Worm (Caenorhabditis elegans) whole organism, late embryonic: ENCODE data around the gene klp-13.

ENCODE experiments used
- ceh-14 ChIP-seq: sonication (generic microtip); optimal IDR thresholded peaks from 2 replicates; lab custom pipeline; 2016; ENCODE audit warnings: missing genotype, missing genetic modification characterization, missing compliant biosample characterization
- ceh-30 ChIP-seq: fragments of 150-350 bp; optimal IDR thresholded peaks from 2 replicates; lab custom pipeline; 2014; ENCODE audit warnings: missing biosample characterization, missing genetic modification characterization
- ceh-45 ChIP-seq: fragments of 200-800 bp; sonication (Bioruptor generic); IDR thresholded peaks from 2 replicates; pipeline ENCODE4 v1.3.6; 2022; ENCODE audit warnings: missing genetic modification reagents, missing genetic modification characterization, missing compliant biosample characterization
- dmd-4 ChIP-seq: sonication (generic microtip); optimal IDR thresholded peaks from 2 replicates; lab custom pipeline; 2016; ENCODE audit warnings: borderline replicate concordance, missing genetic modification characterization, missing compliant biosample characterization
- dve-1 ChIP-seq: sonication (generic microtip); optimal IDR thresholded peaks from 2 replicates; lab custom pipeline; 2017; ENCODE audit warnings: antibody characterized with exemption, mild to moderate bottlenecking, missing genetic modification characterization, missing compliant biosample characterization
- hlh-8 ChIP-seq: sonication (generic microtip); optimal IDR thresholded peaks from 2 replicates; lab custom pipeline; 2016; ENCODE audit warnings: missing genotype, missing genetic modification characterization, missing compliant biosample characterization
- madf-2 ChIP-seq: sonication (generic microtip); optimal IDR thresholded peaks from 2 replicates; lab custom pipeline; 2017; ENCODE audit warnings: missing genetic modification characterization, missing compliant biosample characterization
- pat-9 ChIP-seq: fragments of 200-800 bp; sonication (Bioruptor generic); optimal IDR thresholded peaks from 2 replicates; lab custom pipeline; 2018; ENCODE audit warnings: mild to moderate bottlenecking, missing genetic modification characterization, moderate library complexity, missing compliant biosample characterization
- sox-4 ChIP-seq: sonication (generic microtip); optimal IDR thresholded peaks from 2 replicates; lab custom pipeline; 2017; ENCODE audit warnings: mild to moderate bottlenecking, missing genetic modification characterization, inconsistent platforms, missing compliant biosample characterization
- tbx-7 ChIP-seq: sonication (generic microtip); optimal IDR thresholded peaks from 2 replicates; lab custom pipeline; 2016; ENCODE audit warnings: missing genotype, missing genetic modification characterization, missing compliant biosample characterization
- unc-3 ChIP-seq, 2 experiments: fragments of 200-800 bp in 1 of 2; sonication (Bioruptor generic) in 1 of 2; sonication (generic microtip) in 1 of 2; conservative IDR thresholded peaks in 1 of 2; optimal IDR thresholded peaks in 1 of 2; 2 replicates each; pipeline versions ENCODE4 v1.3.6 to Lab custom; 2016 to 2022; ENCODE audit warnings: missing compliant biosample characterization in 2 of 2, missing genetic modification characterization in 2 of 2, missing genetic modification reagents in 1 of 2

The klp-13 gene

DNA sequence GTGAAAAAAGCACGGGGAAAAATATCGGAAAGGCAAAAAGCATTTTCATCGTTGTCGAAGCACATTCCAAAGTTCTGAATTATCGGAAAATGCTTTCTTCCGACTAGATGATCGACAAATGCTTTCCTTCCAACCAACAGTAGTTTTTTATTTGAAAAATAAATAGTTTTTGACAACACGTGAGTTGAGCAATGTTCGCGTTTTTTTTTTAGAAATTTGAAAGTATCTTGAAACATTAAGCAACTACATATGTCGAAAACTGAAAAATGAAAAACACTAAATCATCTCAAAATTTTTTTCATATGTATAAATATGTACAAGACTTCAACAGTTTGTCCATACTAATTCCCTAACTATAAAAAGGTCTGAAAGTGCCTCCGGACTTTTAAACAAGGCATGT is 54.8 kb downstream of the klp-13 start, which contains the start of gene hsp-25:
hsp-25 (minus strand) TSS at position 101 of the 400 bp plus-strand sequence.
- no peak for TF ChIP-seq dmd-4
- no peak for TF ChIP-seq tbx-7

DNA sequence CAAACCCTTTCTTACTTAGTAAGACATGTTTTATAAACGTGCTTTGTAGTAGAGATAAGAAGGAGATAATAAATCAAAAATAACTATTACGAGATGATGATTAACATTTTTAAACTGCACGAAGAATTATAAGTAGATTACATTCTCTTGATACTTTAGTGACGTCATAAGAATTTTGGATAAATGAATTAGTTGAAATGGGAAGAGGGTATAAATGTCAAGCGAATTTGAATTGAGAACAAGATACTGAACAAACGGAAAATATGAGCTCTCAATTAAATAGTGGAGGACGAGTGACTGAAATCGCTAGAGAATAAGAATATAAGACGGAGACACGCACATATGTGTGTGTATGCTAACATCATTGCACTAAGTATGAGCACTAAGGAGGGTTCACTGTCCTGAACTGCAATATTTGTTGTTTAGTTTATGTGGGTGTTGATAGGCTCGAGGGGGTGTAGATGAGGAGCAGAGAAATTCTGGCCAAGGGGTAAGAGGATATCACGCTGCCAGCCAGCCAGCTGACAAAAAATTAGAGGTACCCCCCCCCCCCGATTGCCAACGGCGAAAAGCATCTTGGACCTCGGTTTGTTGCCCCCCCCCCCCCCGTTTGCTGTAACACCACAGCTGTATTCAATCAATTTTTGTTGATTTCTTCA is 55.8 kb downstream of the klp-13 start:
- TF ChIP-seq sox-4 (tag; lab: Kevin White, UChicago) (no peak), pat-9 (tag; lab: Kevin White, UChicago) (peak; percentile 34)

DNA sequence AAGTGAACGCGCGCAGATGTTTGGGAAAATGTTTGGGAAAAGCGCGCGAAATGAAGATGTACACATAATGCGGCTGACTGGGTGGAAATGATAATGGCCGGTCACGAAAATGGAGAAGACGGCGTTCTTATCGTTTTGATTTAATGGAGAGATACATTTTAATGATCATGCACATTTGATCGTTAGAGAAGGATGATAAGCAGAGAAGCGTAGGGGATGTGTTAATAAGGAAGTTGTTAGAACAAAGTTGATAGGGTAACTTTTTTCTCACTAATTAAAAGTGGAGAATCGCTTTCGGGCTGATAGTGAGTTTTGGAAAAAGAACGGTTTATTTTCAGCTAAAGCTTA is 56.3 kb downstream of the klp-13 start:
- TF ChIP-seq ceh-45 (GFP tag; lab: Robert Waterston, UW) (no peak), ceh-30 (no peak), hlh-8 (tag; lab: Kevin White, UChicago) (no peak), ceh-14 (tag; lab: Kevin White, UChicago) (no peak), madf-2 (tag; lab: Kevin White, UChicago) (no peak), dve-1 (tag; lab: Kevin White, UChicago) (no peak), unc-3 (GFP tag; conservative IDR thresholded peaks at IDR 0.05; lab: Robert Waterston, UW) (no peak), unc-3 (tag; optimal IDR thresholded peaks at IDR 0.05; lab: Kevin White, UChicago) (no peak), pat-9 (tag; lab: Kevin White, UChicago) (no peak)
